Fruit fly (Drosophila melanogaster): ENCODE measurements around the gene Pdss2.

Gene Pdss2

DNA sequence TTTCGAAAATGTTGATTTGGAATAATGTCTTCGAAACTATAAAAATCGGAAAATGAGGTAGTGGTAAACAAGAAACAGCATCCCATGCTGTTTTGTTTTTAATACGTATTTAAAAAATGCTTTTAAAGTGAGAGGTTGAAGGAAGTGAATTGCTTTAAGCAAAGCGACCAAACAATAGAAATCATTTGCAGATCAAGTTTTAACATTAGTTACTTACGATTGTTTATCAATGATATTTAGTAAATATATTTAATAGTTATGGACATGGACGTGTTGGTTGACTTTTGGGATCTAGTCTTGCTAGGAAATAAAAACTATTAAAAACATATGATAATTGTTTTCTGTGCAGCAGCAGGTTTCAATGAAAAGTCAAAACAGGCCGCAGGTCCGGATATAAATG is 28.6 kb downstream of the Pdss2 start (continued):
- no peak for TF ChIP-seq en (GFP tag; optimal IDR thresholded peaks at IDR 0.05)
- TF ChIP-seq Lhr (GFP tag; optimal IDR thresholded peaks at IDR 0.05) = no peak
- TF ChIP-seq br (optimal IDR thresholded peaks at IDR 0.05) = no peak
- no peak for TF ChIP-seq CG14014 (GFP tag; IDR thresholded peaks at IDR 0.05)
- no peak for TF ChIP-seq Fer3 (tag; optimal IDR thresholded peaks at IDR 0.05)
- no peak for TF ChIP-seq gsb-n (tag; optimal IDR thresholded peaks at IDR 0.05)
- no peak for TF ChIP-seq CG10565 (GFP tag; optimal IDR thresholded peaks at IDR 0.05)
- TF ChIP-seq CG7839 (tag; optimal IDR thresholded peaks at IDR 0.05) = peak; percentile 45
- peak in 1 of 2 experiments; percentile 5 for TF ChIP-seq bsh (GFP tag; optimal IDR thresholded peaks at IDR 0.05)
- peak; percentile 3 for TF ChIP-seq HHEX (GFP tag; optimal IDR thresholded peaks at IDR 0.05)
- no peak for TF ChIP-seq CG2202 (tag; optimal IDR thresholded peaks at IDR 0.05)
- TF ChIP-seq chif (GFP tag; optimal IDR thresholded peaks at IDR 0.05) = no peak
- peak; percentile 50 for TF ChIP-seq Sox100B (GFP tag; optimal IDR thresholded peaks at IDR 0.05)
- no peak for TF ChIP-seq Dref (GFP tag; IDR thresholded peaks at IDR 0.05)
- TF ChIP-seq nerfin-2 (GFP tag; IDR thresholded peaks at IDR 0.05; ENCODE audit: partially characterized antibody) = no peak
- no peak for TF ChIP-seq esg (GFP tag; conservative IDR thresholded peaks at IDR 0.05)
- TF ChIP-seq Taf1 (GFP tag; IDR thresholded peaks at IDR 0.05) = no peak
- TF ChIP-seq CG18262 (tag; optimal IDR thresholded peaks at IDR 0.05) = peak; percentile 49
- TF ChIP-seq HmgZ (tag; optimal IDR thresholded peaks at IDR 0.05) = no peak
- no peak for TF ChIP-seq Ets97D (GFP tag; optimal IDR thresholded peaks at IDR 0.05)
- peak; percentile 39 for TF ChIP-seq Sox102F (GFP tag; optimal IDR thresholded peaks at IDR 0.05)
- no peak for TF ChIP-seq kah (GFP tag; optimal IDR thresholded peaks at IDR 0.05)
- peak; percentile 44 for TF ChIP-seq CG13424 (tag; optimal IDR thresholded peaks at IDR 0.05)
- peak; percentile 13 for TF ChIP-seq Hr3 (GFP tag; optimal IDR thresholded peaks at IDR 0.05)
- no peak for TF ChIP-seq CG10959 (GFP tag; IDR thresholded peaks at IDR 0.05)
- peak; percentile 6; the same call in 1 of the 2 replicates for TF ChIP-seq Xrp1 (GFP tag; IDR thresholded peaks at IDR 0.05)
- TF ChIP-seq Ssrp (tag; optimal IDR thresholded peaks at IDR 0.05) = peak; percentile 6
- peak; percentile 90 for TF ChIP-seq sens (GFP tag)
- TF ChIP-seq lbe (GFP tag; optimal IDR thresholded peaks at IDR 0.05) = no peak
- TF ChIP-seq CG32772 (GFP tag; IDR thresholded peaks at IDR 0.05) = no peak
- no peak for TF ChIP-seq YL-1 (GFP tag; optimal IDR thresholded peaks at IDR 0.05)
- peak; percentile 55 for TF ChIP-seq CoRest (tag; optimal IDR thresholded peaks at IDR 0.05)
- TF ChIP-seq Mes4 (GFP tag; optimal IDR thresholded peaks at IDR 0.05) = no peak
- TF ChIP-seq wor (GFP tag; IDR thresholded peaks at IDR 0.05) = 0 out of 2 replicates have a peak, but pooled peaks have one; percentile 13
- no peak for TF ChIP-seq CG3065 (GFP tag; optimal IDR thresholded peaks at IDR 0.05)
- TF ChIP-seq CG30431 (GFP tag; optimal IDR thresholded peaks at IDR 0.05) = no peak
- TF ChIP-seq dmrt99B (tag; optimal IDR thresholded peaks at IDR 0.05) = peak; percentile 30
- peak; percentile 8 for TF ChIP-seq CG10267 (tag; optimal IDR thresholded peaks at IDR 0.05)
- no peak for TF ChIP-seq CG6813 (GFP tag; optimal IDR thresholded peaks at IDR 0.05)
- TF ChIP-seq CG4424 (GFP tag; optimal IDR thresholded peaks at IDR 0.05) = no peak
- peak; percentile 38 for TF ChIP-seq tio (GFP tag; optimal IDR thresholded peaks at IDR 0.05)
- no peak for TF ChIP-seq Hand (GFP tag; optimal IDR thresholded peaks at IDR 0.05)
- TF ChIP-seq C15 (GFP tag; IDR thresholded peaks at IDR 0.05) = no peak
- TF ChIP-seq CG2712 (tag; optimal IDR thresholded peaks at IDR 0.05) = peak; percentile 23
- TF ChIP-seq gfzf (GFP tag; optimal IDR thresholded peaks at IDR 0.05) = no peak
- no peak for TF ChIP-seq CG11456 (GFP tag; IDR thresholded peaks at IDR 0.05)
- no peak for TF ChIP-seq CG1233 (GFP tag; optimal IDR thresholded peaks at IDR 0.05)
- no peak for TF ChIP-seq Hmr (GFP tag; optimal IDR thresholded peaks at IDR 0.05)
- no peak for TF ChIP-seq Rfx (GFP tag; IDR thresholded peaks at IDR 0.05)
- peak; percentile 11 for TF ChIP-seq az2 (GFP tag; optimal IDR thresholded peaks at IDR 0.05)
- TF ChIP-seq CG9817 (tag; optimal IDR thresholded peaks at IDR 0.05) = no peak
